Worm (Caenorhabditis elegans) whole organism, late embryonic: Measurements from ENCODE around the gene T25B6.5.

Experiments
- C08G9.2 ChIP-seq: sonication (generic microtip); optimal IDR thresholded peaks from 2 replicates; lab custom pipeline; 2016; ENCODE audit warnings: mild to moderate bottlenecking, missing genetic modification characterization, moderate library complexity, missing compliant biosample characterization
- C38D4.7 ChIP-seq: fragments of 200-800 bp; sonication (Bioruptor generic); optimal IDR thresholded peaks from 2 replicates; lab custom pipeline; 2018; ENCODE audit warnings: mild to moderate bottlenecking, missing genetic modification characterization, moderate library complexity, missing compliant biosample characterization
- T23F11.4 ChIP-seq: fragments of 200-800 bp; sonication (Bioruptor generic); optimal IDR thresholded peaks from 2 replicates; lab custom pipeline; 2018; ENCODE audit warnings: mild to moderate bottlenecking, missing genetic modification characterization, missing compliant biosample characterization
- ceh-14 ChIP-seq: sonication (generic microtip); optimal IDR thresholded peaks from 2 replicates; lab custom pipeline; 2016; ENCODE audit warnings: missing genotype, missing genetic modification characterization, missing compliant biosample characterization
- ceh-19 ChIP-seq: fragments of 200-800 bp; sonication (Bioruptor generic); optimal IDR thresholded peaks from 2 replicates; lab custom pipeline; 2018; ENCODE audit warnings: mild to moderate bottlenecking, missing genetic modification characterization, missing compliant biosample characterization
- ceh-2 ChIP-seq: sonication (generic microtip); optimal IDR thresholded peaks from 2 replicates; lab custom pipeline; 2016; ENCODE audit warnings: missing genotype, missing genetic modification characterization, missing compliant biosample characterization
- ceh-22 ChIP-seq: sonication (generic microtip); optimal IDR thresholded peaks from 2 replicates; lab custom pipeline; 2017; ENCODE audit warnings: missing biosample characterization, missing genetic modification characterization
- ceh-24 ChIP-seq: sonication (generic microtip); optimal IDR thresholded peaks from 2 replicates; lab custom pipeline; 2016; ENCODE audit warnings: mild to moderate bottlenecking, missing genetic modification characterization, missing compliant biosample characterization
- elt-4 ChIP-seq: sonication (generic microtip); optimal IDR thresholded peaks from 2 replicates; lab custom pipeline; 2016; ENCODE audit warnings: missing genetic modification characterization, missing compliant biosample characterization
- fkh-10 ChIP-seq: fragments of 150-350 bp; optimal IDR thresholded peaks from 2 replicates; lab custom pipeline; 2014; ENCODE audit warnings: missing biosample characterization, missing genetic modification reagents, missing genetic modification characterization
- gmeb-2 ChIP-seq: sonication (generic microtip); optimal IDR thresholded peaks from 2 replicates; lab custom pipeline; 2016; ENCODE audit warnings: missing genetic modification characterization, inconsistent platforms, missing compliant biosample characterization
- hlh-15 ChIP-seq: sonication (generic microtip); optimal IDR thresholded peaks from 2 replicates; lab custom pipeline; 2016; ENCODE audit warnings: missing genetic modification characterization, missing compliant biosample characterization
- hlh-6 ChIP-seq: sonication (generic microtip); optimal IDR thresholded peaks from 2 replicates; lab custom pipeline; 2016; ENCODE audit warnings: missing genotype, missing genetic modification characterization, missing compliant biosample characterization
- madf-2 ChIP-seq: sonication (generic microtip); optimal IDR thresholded peaks from 2 replicates; lab custom pipeline; 2017; ENCODE audit warnings: missing genetic modification characterization, missing compliant biosample characterization
- nfya-1 ChIP-seq: sonication (generic microtip); optimal IDR thresholded peaks from 2 replicates; lab custom pipeline; 2017; ENCODE audit warnings: missing genetic modification characterization, mild to moderate bottlenecking, missing compliant biosample characterization, antibody characterized with exemption, moderate library complexity
- pag-3 ChIP-seq: sonication (generic microtip); optimal IDR thresholded peaks from 2 replicates; lab custom pipeline; 2016; ENCODE audit warnings: missing compliant biosample characterization, missing genetic modification characterization, borderline replicate concordance
- pqm-1 ChIP-seq: sonication (generic microtip); optimal IDR thresholded peaks from 2 replicates; lab custom pipeline; 2016; ENCODE audit warnings: missing genetic modification characterization, missing compliant biosample characterization
- pros-1 ChIP-seq: fragments of 150-350 bp; optimal IDR thresholded peaks from 2 replicates; lab custom pipeline; 2014; ENCODE audit warnings: missing biosample characterization, missing genetic modification reagents, missing genetic modification characterization
- sox-2 ChIP-seq: fragments of 200-800 bp; sonication (Bioruptor generic); IDR thresholded peaks from 2 replicates; pipeline ENCODE4 v1.3.6; 2022; ENCODE audit warnings: missing genetic modification reagents, missing genetic modification characterization, missing compliant biosample characterization
- sox-4 ChIP-seq: sonication (generic microtip); optimal IDR thresholded peaks from 2 replicates; lab custom pipeline; 2017; ENCODE audit warnings: mild to moderate bottlenecking, missing genetic modification characterization, inconsistent platforms, missing compliant biosample characterization
- syd-9 ChIP-seq: sonication (generic microtip); optimal IDR thresholded peaks from 2 replicates; lab custom pipeline; 2016; ENCODE audit warnings: mild to moderate bottlenecking, missing genetic modification characterization, moderate library complexity, missing compliant biosample characterization
- tbx-2 ChIP-seq: sonication (generic microtip); optimal IDR thresholded peaks from 2 replicates; lab custom pipeline; 2016; ENCODE audit warnings: missing genetic modification characterization, missing compliant biosample characterization
- tbx-7 ChIP-seq: sonication (generic microtip); optimal IDR thresholded peaks from 2 replicates; lab custom pipeline; 2016; ENCODE audit warnings: missing genotype, missing genetic modification characterization, missing compliant biosample characterization
- unc-3 ChIP-seq, 2 experiments: fragments of 200-800 bp in 1 of 2; sonication (Bioruptor generic) in 1 of 2; sonication (generic microtip) in 1 of 2; conservative IDR thresholded peaks in 1 of 2; optimal IDR thresholded peaks in 1 of 2; 2 replicates each; pipeline versions ENCODE4 v1.3.6 to Lab custom; 2016 to 2022; ENCODE audit warnings: missing compliant biosample characterization in 2 of 2, missing genetic modification characterization in 2 of 2, missing genetic modification reagents in 1 of 2
- unc-42 ChIP-seq: sonication (generic microtip); optimal IDR thresholded peaks from 2 replicates; lab custom pipeline; 2016; ENCODE audit warnings: missing genotype, missing genetic modification characterization, missing compliant biosample characterization

Gene T25B6.5

ce11 chrX:8971461-8971860, 50.1 kb downstream of the T25B6.5 start (continued):
- TF ChIP-seq sox-4 = no peak
- no peak for TF ChIP-seq elt-4
- no peak for TF ChIP-seq hlh-6 (tag; lab: Kevin White, UChicago)
- TF ChIP-seq T23F11.4 (GFP tag; lab: Kevin White, UChicago) = peak; percentile 19
- TF ChIP-seq ceh-24 = peak; percentile 29
- TF ChIP-seq nfya-1 (tag; lab: Kevin White, UChicago) = no peak
- peak; percentile 1 for TF ChIP-seq madf-2 (tag; lab: Kevin White, UChicago)
- TF ChIP-seq C08G9.2 (tag; lab: Kevin White, UChicago) = peak; percentile 3
- TF ChIP-seq unc-42 = peak; percentile 12
- no peak for TF ChIP-seq syd-9 (tag; lab: Kevin White, UChicago)
- TF ChIP-seq gmeb-2 (tag; lab: Kevin White, UChicago) = peak; percentile 50
- TF ChIP-seq fkh-10 (GFP tag; lab: Kevin White, UChicago) = no peak
- no peak for TF ChIP-seq ceh-22
- TF ChIP-seq ceh-19 (GFP tag; lab: Kevin White, UChicago) = peak; percentile 20
- TF ChIP-seq sox-2 (GFP tag; lab: Robert Waterston, UW) = no peak
- TF ChIP-seq hlh-15 = no peak
- TF ChIP-seq tbx-2 (tag; lab: Kevin White, UChicago) = peak; percentile 21
- TF ChIP-seq tbx-7 (tag; lab: Kevin White, UChicago) = no peak
- no peak for TF ChIP-seq unc-3 (GFP tag; conservative IDR thresholded peaks at IDR 0.05; lab: Robert Waterston, UW)
- no peak for TF ChIP-seq unc-3 (tag; optimal IDR thresholded peaks at IDR 0.05; lab: Kevin White, UChicago)
- TF ChIP-seq pros-1 (tag; lab: Kevin White, UChicago) = no peak
- TF ChIP-seq C38D4.7 = peak; percentile 60
- no peak for TF ChIP-seq pag-3 (tag; lab: Kevin White, UChicago)
- peak; percentile 27 for TF ChIP-seq ceh-2 (tag; lab: Kevin White, UChicago)
- TF ChIP-seq ceh-14 (tag; lab: Kevin White, UChicago) = peak; percentile 34
- TF ChIP-seq pqm-1 (tag; lab: Kevin White, UChicago) = no peak
- TF ChIP-seq, all 69 proteins: peak for 31
